Fruit fly (Drosophila melanogaster): ENCODE data around the gene CG5245.

DNA sequence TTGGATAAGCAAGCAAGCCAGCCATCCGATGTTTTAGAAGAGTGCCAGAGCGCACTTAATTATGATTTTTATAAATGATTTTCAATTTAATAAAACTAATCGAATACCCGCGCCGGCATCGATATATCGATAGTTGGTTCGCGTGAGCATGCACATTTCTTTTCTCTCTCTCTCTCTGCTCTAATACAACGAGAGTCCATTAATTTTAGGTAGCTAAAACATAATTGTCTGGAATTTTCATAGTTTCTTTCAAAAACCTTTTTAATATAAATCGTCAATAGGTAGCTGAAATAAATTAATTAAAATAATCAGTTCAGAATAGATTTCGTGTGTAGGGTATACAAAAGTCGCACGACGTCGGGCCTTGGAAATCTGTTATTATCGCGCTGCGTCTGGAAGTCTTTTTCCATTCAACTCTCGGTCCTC is 19.5 kb downstream of the CG5245 start, which contains the start of gene CG18549:
- TF ChIP-seq CG8478 (optimal IDR thresholded peaks at IDR 0.05) (no peak), CTCF (optimal IDR thresholded peaks at IDR 0.05) (no peak)
